Fruit fly (Drosophila melanogaster) whole organism, prepupa: Measurements from ENCODE around the gene Pdh.
A peak's percentile ranks its signal among the peaks of the same experiment; 100 is the strongest.

Experiments used
- Blimp-1 ChIP-seq: fragments of 200-800 bp; sonication (Bioruptor generic); optimal IDR thresholded peaks from 3 replicates; lab custom pipeline; 2017; ENCODE audit warnings: missing biosample characterization, missing genetic modification characterization, mild to moderate bottlenecking, moderate library complexity, missing genetic modification reagents
- CG10631 ChIP-seq: fragments of 200-800 bp; sonication (Bioruptor generic); optimal IDR thresholded peaks from 2 replicates; lab custom pipeline; 2016; ENCODE audit warnings: missing biosample characterization, missing genetic modification characterization
- CG10669 ChIP-seq: fragments of 200-800 bp; sonication (Bioruptor generic); optimal IDR thresholded peaks from 3 replicates; lab custom pipeline; 2018; ENCODE audit warnings: missing biosample characterization, mild to moderate bottlenecking, missing genetic modification characterization, moderate library complexity
- CG11294 ChIP-seq: fragments of 200-800 bp; sonication (Bioruptor generic); IDR thresholded peaks from 2 replicates; pipeline ENCODE4 v1.3.6; 2022; ENCODE audit warnings: missing biosample characterization, missing genetic modification characterization
- CG11902 ChIP-seq: fragments of 200-800 bp; sonication (Bioruptor generic); optimal IDR thresholded peaks from 3 replicates; lab custom pipeline; 2016; ENCODE audit warnings: missing biosample characterization, missing genetic modification characterization
- CG16779 ChIP-seq: fragments of 200-800 bp; sonication (Bioruptor generic); optimal IDR thresholded peaks from 3 replicates; lab custom pipeline; 2017; ENCODE audit warnings: missing biosample characterization, mild to moderate bottlenecking, missing genetic modification characterization
- CG3032 ChIP-seq: fragments of 200-800 bp; optimal IDR thresholded peaks from 2 replicates; lab custom pipeline; 2019; ENCODE audit warnings: missing biosample characterization, mild to moderate bottlenecking, missing genetic modification characterization, moderate library complexity
- CG31627 ChIP-seq: fragments of 200-800 bp; sonication (Bioruptor generic); optimal IDR thresholded peaks from 3 replicates; lab custom pipeline; 2016; ENCODE audit warnings: missing biosample characterization, missing genetic modification characterization
- CG34406 ChIP-seq: fragments of 200-800 bp; sonication (Bioruptor generic); optimal IDR thresholded peaks from 3 replicates; lab custom pipeline; 2016; ENCODE audit warnings: missing biosample characterization, missing genetic modification characterization
- CG4318 ChIP-seq: fragments of 200-800 bp; sonication (Bioruptor generic); optimal IDR thresholded peaks from 3 replicates; lab custom pipeline; 2017; ENCODE audit warnings: missing biosample characterization, mild to moderate bottlenecking, missing genetic modification characterization
- CG6276 ChIP-seq: fragments of 200-800 bp; sonication (Bioruptor generic); optimal IDR thresholded peaks from 2 replicates; lab custom pipeline; 2017; ENCODE audit warnings: missing biosample characterization, mild to moderate bottlenecking, missing genetic modification characterization
- CG6792 ChIP-seq: fragments of 200-800 bp; sonication (Bioruptor generic); optimal IDR thresholded peaks from 3 replicates; lab custom pipeline; 2016; ENCODE audit warnings: missing biosample characterization, missing genetic modification characterization
- CG6854 ChIP-seq: fragments of 200-800 bp; sonication (Bioruptor generic); optimal IDR thresholded peaks from 2 replicates; lab custom pipeline; 2017; ENCODE audit warnings: missing biosample characterization, mild to moderate bottlenecking, missing genetic modification characterization
- CG7368 ChIP-seq: fragments of 200-800 bp; sonication (Bioruptor generic); optimal IDR thresholded peaks from 3 replicates; lab custom pipeline; 2016; ENCODE audit warnings: missing biosample characterization, missing genetic modification characterization
- CG8119 ChIP-seq: fragments of 200-800 bp; sonication (Bioruptor generic); IDR thresholded peaks from 3 replicates; pipeline ENCODE4 v1.3.6; 2022; ENCODE audit warnings: missing biosample characterization, missing genetic modification characterization
- CG8319 ChIP-seq: fragments of 200-800 bp; sonication (Bioruptor generic); optimal IDR thresholded peaks from 3 replicates; lab custom pipeline; 2016; ENCODE audit warnings: missing biosample characterization, missing genetic modification characterization
- CG8632 ChIP-seq: fragments of 200-800 bp; sonication (Bioruptor generic); optimal IDR thresholded peaks from 3 replicates; lab custom pipeline; 2016; ENCODE audit warnings: missing biosample characterization, missing genetic modification characterization
- CG9139 ChIP-seq: fragments of 200-800 bp; sonication (Bioruptor generic); optimal IDR thresholded peaks from 3 replicates; lab custom pipeline; 2017; ENCODE audit warnings: missing biosample characterization, mild to moderate bottlenecking, missing genetic modification characterization
- Eip75B ChIP-seq: fragments of 200-800 bp; sonication (Bioruptor generic); optimal IDR thresholded peaks from 3 replicates; lab custom pipeline; 2016; ENCODE audit warnings: missing biosample characterization, missing genetic modification characterization
- Ets21C ChIP-seq: fragments of 200-800 bp; sonication (Bioruptor generic); optimal IDR thresholded peaks from 3 replicates; lab custom pipeline; 2016; ENCODE audit warnings: missing biosample characterization, missing genetic modification characterization
- Gug ChIP-seq: fragments of 200-800 bp; sonication (Bioruptor generic); IDR thresholded peaks from 2 replicates; pipeline ENCODE4 v1.3.6; 2022; ENCODE audit warnings: missing biosample characterization, missing genetic modification characterization
- Hr38 ChIP-seq: sonication (Bioruptor generic); optimal IDR thresholded peaks from 2 replicates; lab custom pipeline; 2016; ENCODE audit warnings: missing biosample characterization, missing genetic modification characterization
- Hr4 ChIP-seq: fragments of 200-800 bp; sonication (Bioruptor generic); optimal IDR thresholded peaks from 3 replicates; lab custom pipeline; 2016; ENCODE audit warnings: missing biosample characterization, missing genetic modification characterization
- Lpt ChIP-seq: fragments of 200-800 bp; sonication (Bioruptor generic); optimal IDR thresholded peaks from 3 replicates; lab custom pipeline; 2016; ENCODE audit warnings: missing biosample characterization, missing genetic modification characterization
- Smox ChIP-seq: fragments of 200-800 bp; sonication (Bioruptor generic); optimal IDR thresholded peaks from 3 replicates; lab custom pipeline; 2016; ENCODE audit warnings: missing biosample characterization, missing genetic modification characterization
- Sox14 ChIP-seq: fragments of 200-800 bp; sonication (Bioruptor generic); optimal IDR thresholded peaks from 3 replicates; lab custom pipeline; 2016; ENCODE audit warnings: missing biosample characterization, missing genetic modification characterization
- Sox15 ChIP-seq: fragments of 200-800 bp; sonication (Bioruptor generic); optimal IDR thresholded peaks from 3 replicates; lab custom pipeline; 2016; ENCODE audit warnings: missing biosample characterization, missing genetic modification characterization
- achi ChIP-seq: fragments of 200-800 bp; sonication (Bioruptor generic); optimal IDR thresholded peaks from 3 replicates; lab custom pipeline; 2016; ENCODE audit warnings: missing biosample characterization, missing genetic modification characterization
- acj6 ChIP-seq: fragments of 200-800 bp; sonication (Bioruptor generic); optimal IDR thresholded peaks from 3 replicates; lab custom pipeline; 2016; ENCODE audit warnings: missing biosample characterization, missing genetic modification characterization
- cyc ChIP-seq: fragments of 200-800 bp; sonication (Bioruptor generic); optimal IDR thresholded peaks from 3 replicates; lab custom pipeline; 2016; ENCODE audit warnings: missing biosample characterization, missing genetic modification characterization
- dac ChIP-seq: fragments of 200-800 bp; sonication (Bioruptor generic); optimal IDR thresholded peaks from 2 replicates; lab custom pipeline; 2017; ENCODE audit warnings: missing biosample characterization, mild to moderate bottlenecking, missing genetic modification characterization
- esn ChIP-seq: fragments of 200-800 bp; sonication (Bioruptor generic); optimal IDR thresholded peaks from 2 replicates; lab custom pipeline; 2016; ENCODE audit warnings: missing biosample characterization, mild to moderate bottlenecking, missing genetic modification characterization, moderate library complexity
- fd59A ChIP-seq: fragments of 200-800 bp; sonication (Bioruptor generic); optimal IDR thresholded peaks from 2 replicates; lab custom pipeline; 2017; ENCODE audit warnings: missing biosample characterization, mild to moderate bottlenecking, missing genetic modification characterization, missing genetic modification reagents
- fkh ChIP-seq: fragments of 200-800 bp; sonication (Bioruptor generic); optimal IDR thresholded peaks from 3 replicates; lab custom pipeline; 2017; ENCODE audit warnings: missing biosample characterization, mild to moderate bottlenecking, missing genetic modification characterization, moderate library complexity
- lz ChIP-seq: fragments of 200-800 bp; sonication (Bioruptor generic); optimal IDR thresholded peaks from 3 replicates; lab custom pipeline; 2016; ENCODE audit warnings: missing biosample characterization, missing genetic modification characterization
- net ChIP-seq: fragments of 200-800 bp; sonication (Bioruptor generic); optimal IDR thresholded peaks from 3 replicates; lab custom pipeline; 2016; ENCODE audit warnings: missing biosample characterization, missing genetic modification characterization
- salr ChIP-seq, 2 experiments: fragments of 200-800 bp; sonication (Bioruptor generic); optimal IDR thresholded peaks; 3 replicates each; lab custom pipeline; 2016 to 2018; ENCODE audit warnings: missing biosample characterization in 2 of 2, missing genetic modification characterization in 2 of 2, mild to moderate bottlenecking in 1 of 2
- svp ChIP-seq: fragments of 200-800 bp; sonication (Bioruptor generic); peaks from one replicate; lab custom pipeline; 2016; ENCODE audit warnings: missing biosample characterization, missing genetic modification characterization
- topi ChIP-seq: fragments of 200-800 bp; sonication (Bioruptor generic); optimal IDR thresholded peaks from 3 replicates; lab custom pipeline; 2016; ENCODE audit warnings: missing biosample characterization, missing genetic modification characterization
- vri ChIP-seq: fragments of 200-800 bp; sonication (Bioruptor generic); optimal IDR thresholded peaks from 3 replicates; lab custom pipeline; 2016; ENCODE audit warnings: missing biosample characterization, mild to moderate bottlenecking, missing genetic modification characterization

Pdh gene

DNA sequence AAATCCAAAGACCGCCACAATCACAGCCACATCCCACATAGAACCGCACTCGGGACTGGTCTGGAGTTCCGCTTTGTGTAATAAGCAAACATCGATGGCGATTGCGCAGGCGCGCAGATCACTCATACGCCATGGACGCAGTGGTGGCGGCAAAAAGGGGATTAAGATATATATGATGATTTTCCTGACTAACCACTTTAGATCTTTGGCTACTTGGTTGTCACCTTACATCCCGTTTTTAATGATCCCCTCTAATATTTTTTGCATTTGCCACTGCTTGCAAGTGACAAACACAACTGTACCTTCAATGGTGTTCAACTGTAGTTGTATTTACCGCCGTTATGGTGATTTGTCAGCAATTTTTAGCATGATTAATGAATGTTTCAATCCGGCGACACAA lies 44.1 kb downstream of the Pdh start (continued):
- TF ChIP-seq fd59A (no peak), Gug (no peak), Smox (GFP tag; lab: Kevin White, UChicago) (no peak), Eip75B (GFP tag; lab: Kevin White, UChicago) (peak; percentile 61), salr (GFP tag; optimal IDR thresholded peaks at IDR 0.05; lab: Kevin White, UChicago) (peak in 1 of 2 experiments; percentile 44), CG6854 (GFP tag; lab: Kevin White, UChicago) (no peak), Hr38 (no peak), CG9139 (GFP tag; lab: Kevin White, UChicago) (no peak), CG4318 (GFP tag; lab: Kevin White, UChicago) (peak; percentile 47), CG8632 (no peak), CG10669 (GFP tag; lab: Kevin White, UChicago) (no peak), CG7368 (peak; percentile 16), topi (GFP tag; lab: Kevin White, UChicago) (no peak), Hr4 (GFP tag; lab: Kevin White, UChicago) (peak; percentile 77), lz (GFP tag; lab: Kevin White, UChicago) (peak; percentile 52), dac (GFP tag; lab: Kevin White, UChicago) (peak; percentile 83), CG3032 (tag; lab: Kevin White, UChicago) (no peak), vri (no peak), cyc (GFP tag; lab: Kevin White, UChicago) (no peak), CG8319 (GFP tag; lab: Kevin White, UChicago) (no peak), Ets21C (GFP tag; lab: Kevin White, UChicago) (no peak)

DNA sequence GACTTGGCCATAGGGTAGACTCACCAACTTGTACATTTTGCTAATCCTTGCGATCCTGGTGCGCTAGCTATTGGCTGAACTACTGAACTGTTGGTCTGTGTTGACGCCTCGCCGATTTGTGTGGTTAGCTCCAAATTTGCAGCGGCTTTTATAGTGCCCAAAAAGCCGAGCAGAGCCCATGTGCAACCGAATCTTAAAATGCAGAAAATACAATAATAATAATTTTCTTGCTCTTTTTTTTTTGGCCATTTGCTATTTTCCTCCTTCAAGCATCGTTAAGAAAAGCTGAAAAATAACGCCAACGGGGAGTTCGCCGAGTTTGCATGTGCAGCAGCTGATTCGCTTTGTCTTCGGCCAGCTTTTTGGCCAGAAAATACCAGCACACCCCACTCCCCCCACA lies 45.7 kb downstream of the Pdh start, which contains the start of gene CG13042:
TSS of gene CG13042 (minus strand) at position 101 of the 400 bp plus-strand sequence.
- TF ChIP-seq CG11902 (GFP tag; lab: Kevin White, UChicago) (no peak), Sox15 (GFP tag; lab: Kevin White, UChicago) (no peak), CG11294 (GFP tag; lab: Robert Waterston, UW) (no peak), Sox14 (GFP tag; lab: Kevin White, UChicago) (no peak), lz (GFP tag; lab: Kevin White, UChicago) (no peak), Ets21C (GFP tag; lab: Kevin White, UChicago) (no peak), topi (GFP tag; lab: Kevin White, UChicago) (no peak), CG8119 (no peak), fkh (no peak), Eip75B (GFP tag; lab: Kevin White, UChicago) (no peak), CG3032 (tag; lab: Kevin White, UChicago) (no peak), CG8319 (GFP tag; lab: Kevin White, UChicago) (no peak), Hr4 (GFP tag; lab: Kevin White, UChicago) (no peak), CG34406 (no peak), CG8632 (no peak), CG10669 (GFP tag; lab: Kevin White, UChicago) (no peak)

DNA sequence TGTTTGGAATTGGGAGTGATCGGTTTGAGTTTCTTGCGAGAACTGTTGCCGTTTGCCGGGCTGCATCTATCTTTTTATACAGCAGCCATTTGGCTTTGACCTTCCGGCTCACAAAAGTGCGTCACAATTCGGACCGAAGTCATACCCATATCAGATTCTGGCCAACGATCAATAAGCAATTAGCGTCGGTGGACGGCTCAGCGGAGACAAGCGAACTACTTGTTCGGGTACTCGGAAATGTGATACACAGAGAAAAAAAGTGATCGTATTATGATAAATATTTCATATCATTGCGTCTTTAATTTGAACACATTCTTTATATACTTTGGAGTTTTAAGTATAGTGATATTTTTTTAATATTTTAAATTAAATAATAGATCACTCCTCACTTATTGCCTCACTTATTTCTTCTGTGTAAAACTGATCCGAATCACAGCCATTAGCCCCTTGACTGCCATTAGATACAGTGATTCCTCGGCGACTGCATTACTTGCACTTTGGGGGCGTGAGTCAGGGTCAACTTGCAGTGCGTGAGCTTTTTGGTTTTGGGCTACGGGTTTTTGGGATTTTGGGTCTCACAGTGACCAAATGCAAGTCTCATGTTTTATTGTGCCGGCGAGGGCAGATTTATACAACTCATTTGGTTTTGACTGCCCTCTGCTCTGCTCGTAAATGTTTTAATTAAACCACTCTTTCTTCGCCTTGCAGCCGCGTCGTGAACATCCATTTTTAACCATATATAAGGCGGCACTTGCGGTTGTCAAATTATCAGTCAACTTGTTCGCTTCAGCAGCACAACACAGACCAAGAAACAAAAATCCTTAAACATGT lies 48.1 kb downstream of the Pdh start, which contains the start of the genes CG13043 and CG13063:
TSS of gene CG13043 (minus strand) at position 51 of the 831 bp plus-strand sequence.
TSS of gene CG13063 (plus strand) at position 781 of the 831 bp plus-strand sequence.
- TF ChIP-seq svp (GFP tag; lab: Kevin White, UChicago), result peak; percentile 30
- TF ChIP-seq vri, result no peak

DNA sequence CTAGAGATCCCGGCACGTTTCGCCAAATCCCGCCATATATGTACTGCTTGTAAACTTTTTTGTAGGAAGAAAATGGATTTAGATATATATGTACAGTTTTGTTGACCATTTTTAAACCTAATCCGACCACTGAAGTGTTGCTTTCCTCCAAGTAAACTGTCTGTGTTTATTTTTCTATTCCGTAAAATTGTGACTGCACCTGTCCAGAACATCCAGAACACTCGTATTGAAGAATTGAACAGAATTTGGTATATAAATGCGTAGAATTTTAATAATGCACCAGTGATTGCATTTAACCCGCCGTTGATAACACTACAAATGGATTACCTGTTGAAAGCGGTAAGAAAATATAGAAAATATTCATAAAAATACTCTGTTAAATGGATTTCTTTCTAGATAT lies 50.1 kb downstream of the Pdh start, which contains the start of gene CG43249:
TSS of gene CG43249 (plus strand) at position 301 of the 400 bp plus-strand sequence.
- TF ChIP-seq Hr4 (GFP tag; lab: Kevin White, UChicago) (no peak), CG31627 (GFP tag; lab: Kevin White, UChicago) (no peak), dac (GFP tag; lab: Kevin White, UChicago) (no peak), Eip75B (GFP tag; lab: Kevin White, UChicago) (no peak), net (GFP tag; lab: Kevin White, UChicago) (no peak), acj6 (no peak), Smox (GFP tag; lab: Kevin White, UChicago) (no peak), esn (no peak), CG34406 (no peak), Blimp-1 (GFP tag; lab: Kevin White, UChicago) (no peak), CG10631 (GFP tag; lab: Kevin White, UChicago) (no peak), Lpt (GFP tag; lab: Kevin White, UChicago) (no peak), CG16779 (no peak), CG6276 (no peak), CG6792 (GFP tag; lab: Kevin White, UChicago) (no peak), achi (GFP tag; lab: Kevin White, UChicago) (no peak)
